Fruit fly (Drosophila melanogaster) Kc167 (cell line): ENCODE data around the gene CREG.

Source experiments
- h ChIP-seq: fragments of >200 bp; optimal IDR thresholded peaks from 3 replicates; lab custom pipeline; 2018; ENCODE audit warnings: missing external identifiers
- insv ChIP-seq: fragments of >200 bp; optimal IDR thresholded peaks from 3 replicates; lab custom pipeline; 2018; ENCODE audit warnings: missing external identifiers
- psq ChIP-seq: fragments of >200 bp; optimal IDR thresholded peaks from 2 replicates; lab custom pipeline; 2017; ENCODE audit warnings: missing external identifiers
- ttk ChIP-seq: sonication (Bioruptor generic); optimal IDR thresholded peaks from 2 replicates; lab custom pipeline; 2017; ENCODE audit warnings: missing external identifiers

- TF ChIP-seq h (no peak), psq (no peak), ttk (lab: Kevin White, UChicago) (no peak), insv (lab: Kevin White, UChicago) (no peak)
Measured at dm6 chr3R:17391313-17391845, 3.1 kb downstream of the CREG start, which contains the start of the genes Brf and sds22.
